Fruit fly (Drosophila melanogaster) ovary, adult (tissue): ENCODE data around the gene Anp.

ENCODE experiments used
- CG17801 ChIP-seq: fragments of 200-800 bp; optimal IDR thresholded peaks from 2 replicates; lab custom pipeline; 2019; ENCODE audit warnings: missing biosample characterization, mild to moderate bottlenecking, missing genetic modification characterization, moderate library complexity; ENCODE audit not compliant: partially characterized antibody

Gene Anp

DNA sequence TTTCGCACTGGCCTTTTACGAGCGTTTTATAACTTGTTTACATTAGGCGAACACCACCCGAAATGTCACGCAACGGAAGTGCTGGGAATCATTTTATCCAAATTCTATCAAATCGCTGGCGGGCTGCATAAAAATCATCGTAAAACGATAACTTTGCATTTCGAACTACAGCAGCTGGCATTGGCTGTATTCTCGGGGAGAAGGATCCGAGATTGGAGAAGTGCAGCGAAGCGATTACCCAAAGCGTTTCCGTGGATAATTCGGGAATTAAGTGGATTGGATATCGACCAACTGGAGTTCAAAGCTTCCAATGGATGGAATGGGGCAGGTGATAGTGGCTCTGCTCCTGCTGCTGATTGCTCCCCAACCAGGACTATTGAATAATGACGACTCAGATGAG is 39.5 kb downstream of the Anp start, which contains the start of gene CG34299:
CG34299 (plus strand) TSS at position 301 of the 400 bp plus-strand sequence.
- no peak for TF ChIP-seq CG17801 (GFP tag; lab: Kevin White, UChicago)

DNA sequence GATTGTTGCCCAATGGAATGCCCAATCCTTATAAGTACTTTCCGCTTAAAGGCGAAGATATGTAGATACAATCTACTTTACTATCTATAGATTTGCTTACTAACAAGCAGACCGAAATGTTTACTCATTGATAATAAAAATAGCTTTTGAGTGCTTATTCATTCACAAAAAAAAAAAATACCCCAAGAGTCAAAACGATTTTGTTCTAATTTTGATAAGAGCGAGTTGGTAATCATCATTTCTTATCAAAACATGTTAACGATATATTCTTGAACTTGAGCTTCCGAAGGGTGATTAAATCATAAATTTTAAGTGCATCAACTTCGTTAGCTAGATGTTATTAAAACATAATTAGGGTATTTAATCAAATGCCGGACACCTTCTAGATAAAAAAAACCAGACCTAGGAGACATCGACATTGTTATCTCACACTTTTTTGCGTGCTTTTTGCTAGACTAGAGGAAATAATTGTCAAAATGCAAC is 40.8 kb downstream of the Anp start, which contains the start of gene CG9682:
CG9682 (plus strand) TSS at position 433 of the 483 bp plus-strand sequence.
- no peak for TF ChIP-seq CG17801 (GFP tag; lab: Kevin White, UChicago)

DNA sequence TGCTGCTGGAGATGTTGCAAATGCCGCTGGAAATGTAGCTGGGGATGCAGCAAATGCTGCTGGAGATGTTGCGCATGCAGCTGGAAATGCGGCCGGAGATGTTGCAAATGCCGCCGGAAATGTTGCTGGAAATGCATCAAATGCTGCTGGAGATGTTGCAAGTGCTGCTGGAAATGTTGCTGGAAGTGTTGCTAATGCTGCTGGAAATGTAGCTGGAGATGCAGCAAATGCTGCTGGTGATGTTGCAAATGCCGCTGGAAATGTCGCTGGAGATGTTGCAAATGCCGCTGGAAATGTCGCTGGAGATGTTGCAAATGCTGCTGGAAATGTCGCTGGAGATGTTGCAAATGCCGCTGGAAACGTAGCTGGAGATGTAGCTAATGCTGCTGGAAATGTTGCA is 42.6 kb downstream of the Anp start:
- TF ChIP-seq CG17801 (GFP tag; lab: Kevin White, UChicago): no peak

DNA sequence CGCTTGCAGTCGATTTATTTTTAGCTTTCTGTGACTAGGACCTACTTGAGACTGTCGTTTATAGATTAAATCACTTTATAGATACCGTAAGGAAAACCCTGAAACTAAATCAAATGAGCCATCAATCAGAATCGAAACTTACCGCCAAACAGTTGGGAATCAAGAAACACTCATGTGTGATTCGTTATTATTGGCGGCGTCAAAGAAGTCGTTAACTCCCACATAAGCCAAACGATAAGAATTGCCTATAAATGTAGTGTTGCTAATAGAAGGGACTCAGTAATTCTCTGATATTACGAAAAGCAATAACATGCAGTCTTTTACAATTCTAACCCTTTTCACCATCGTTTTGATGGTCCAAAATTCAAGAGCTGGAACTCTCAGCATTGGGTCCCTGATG is 43.1 kb downstream of the Anp start, which contains the start of gene CG18404:
CG18404 (plus strand) TSS at position 301 of the 400 bp plus-strand sequence.
- no peak for TF ChIP-seq CG17801 (GFP tag; lab: Kevin White, UChicago)

DNA sequence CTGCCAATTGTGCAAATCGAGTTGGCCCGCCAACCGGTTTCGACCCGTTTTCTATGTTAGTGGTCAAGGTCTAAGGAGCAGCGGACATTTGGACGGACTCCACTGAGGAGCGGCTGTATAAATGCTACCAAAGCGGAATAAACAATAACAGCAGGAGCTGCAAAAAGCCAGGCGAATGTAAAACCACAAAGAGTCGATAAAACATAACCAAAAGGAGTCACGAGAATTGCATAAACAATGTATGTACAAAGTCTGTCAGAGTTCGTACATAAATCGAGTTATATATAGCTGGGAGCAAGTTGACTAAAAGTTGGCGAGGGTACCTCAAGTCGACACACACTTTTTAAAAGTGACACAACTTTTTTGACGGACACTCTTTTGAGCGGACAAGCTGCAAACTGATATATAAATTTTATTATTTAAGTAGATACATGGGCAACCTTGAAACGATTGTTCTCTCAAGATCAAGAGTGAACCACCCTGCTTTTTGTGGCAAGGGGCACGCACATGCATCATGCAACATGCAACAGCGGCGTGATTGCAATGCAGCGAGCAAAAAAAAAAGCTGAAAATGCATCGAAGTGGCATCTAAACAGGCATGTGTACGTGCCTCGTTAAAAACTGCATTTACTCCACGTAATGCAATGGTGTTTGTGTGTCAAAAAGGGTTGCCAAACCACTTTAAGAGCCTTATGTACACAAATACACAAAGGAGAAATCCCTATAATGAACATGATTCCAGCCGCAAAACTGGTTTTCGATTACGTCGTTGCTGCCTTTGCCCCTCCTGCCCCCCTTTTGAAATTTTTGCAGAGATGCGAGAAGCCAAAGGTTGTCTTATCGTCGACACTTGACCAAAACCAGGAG is 45.7 kb downstream of the Anp start:
- TF ChIP-seq CG17801 (GFP tag; lab: Kevin White, UChicago): no peak

DNA sequence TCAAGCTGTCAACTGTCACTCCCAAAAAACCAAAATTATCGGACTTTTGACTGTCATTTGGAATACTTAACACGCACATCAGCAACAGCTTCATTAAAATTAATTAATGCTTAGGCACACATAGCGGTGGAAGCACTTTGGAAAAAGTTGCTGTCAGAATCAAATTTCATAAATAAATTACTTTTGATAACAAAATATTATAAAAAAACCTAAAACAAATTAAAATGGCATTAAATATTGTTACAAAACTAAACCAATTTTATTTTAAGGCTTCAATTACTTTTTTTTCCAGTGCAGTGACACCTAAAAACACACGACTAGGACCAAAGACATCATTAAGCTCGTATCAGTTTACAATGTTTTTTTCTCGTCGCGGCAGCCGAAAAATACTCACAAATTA is 46.5 kb downstream of the Anp start:
- TF ChIP-seq CG17801 (GFP tag; lab: Kevin White, UChicago): no peak

DNA sequence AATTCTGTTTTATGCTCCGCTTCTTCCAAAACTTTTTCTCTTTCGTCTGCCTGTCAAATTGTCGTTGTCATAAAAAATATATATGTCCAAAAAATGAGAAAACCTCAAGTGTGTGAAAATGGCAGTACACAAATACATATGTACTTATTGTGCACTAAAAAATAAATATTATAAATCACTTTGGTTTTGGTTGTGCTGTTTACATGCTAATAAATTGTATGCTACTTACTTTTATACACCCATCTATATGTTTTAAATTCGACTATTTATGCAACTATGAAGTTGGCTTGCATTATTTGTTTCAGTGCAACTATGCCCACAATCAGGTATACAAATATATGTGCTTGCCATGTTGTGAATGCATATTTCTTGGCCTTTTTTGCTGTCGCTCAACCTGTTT is 47.8 kb downstream of the Anp start:
- TF ChIP-seq CG17801 (GFP tag; lab: Kevin White, UChicago): no peak

DNA sequence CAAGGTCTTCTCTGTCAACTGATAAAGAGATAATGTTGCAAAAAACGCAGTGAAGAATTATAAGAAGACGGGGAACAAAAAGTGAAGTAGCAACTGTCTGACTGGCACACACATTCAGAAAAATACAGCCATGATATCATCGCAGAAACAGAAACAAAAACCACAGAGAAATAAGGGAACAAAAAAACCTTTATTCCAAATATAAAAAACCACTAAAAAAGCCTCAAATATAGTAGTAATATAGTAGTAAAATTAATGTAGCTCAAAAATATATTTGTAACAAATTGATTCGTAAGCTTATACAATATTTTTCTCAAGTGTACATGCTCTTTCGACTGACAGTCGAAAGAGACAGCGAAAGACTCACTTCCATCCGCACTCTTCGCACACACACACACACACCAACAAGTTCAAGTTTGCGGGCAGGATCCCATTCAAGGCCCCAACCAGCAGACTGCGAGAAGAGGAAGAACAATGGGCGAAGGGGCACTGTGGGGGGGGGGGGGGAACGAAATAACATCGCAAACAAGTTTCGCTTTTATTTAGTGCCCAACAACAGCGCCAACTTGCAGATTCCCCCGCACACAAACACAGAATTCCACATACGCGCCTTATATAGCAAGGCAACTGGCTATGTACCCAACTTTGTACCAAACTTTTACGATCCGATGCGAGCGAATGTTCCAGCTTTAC is 48.7 kb downstream of the Anp start:
- no peak for TF ChIP-seq CG17801 (GFP tag; lab: Kevin White, UChicago)

DNA sequence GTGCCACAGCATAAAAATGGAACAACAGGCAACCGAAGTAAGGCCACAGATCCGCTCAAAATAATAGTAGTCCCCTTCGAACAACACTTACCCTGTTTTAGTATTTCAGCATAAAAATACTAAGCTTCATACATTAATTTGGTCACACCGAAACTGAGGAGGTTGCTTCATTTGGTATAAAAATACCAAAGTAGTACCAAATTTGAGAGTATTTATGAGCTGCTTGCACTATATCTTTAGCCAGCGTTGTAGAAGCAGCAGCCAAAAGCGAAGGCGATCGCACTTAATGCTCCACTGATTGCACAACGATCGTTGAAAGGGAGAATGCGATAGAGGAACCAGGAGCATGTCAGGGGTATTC is 49.2 kb downstream of the Anp start:
- TF ChIP-seq CG17801 (GFP tag; lab: Kevin White, UChicago): no peak

DNA sequence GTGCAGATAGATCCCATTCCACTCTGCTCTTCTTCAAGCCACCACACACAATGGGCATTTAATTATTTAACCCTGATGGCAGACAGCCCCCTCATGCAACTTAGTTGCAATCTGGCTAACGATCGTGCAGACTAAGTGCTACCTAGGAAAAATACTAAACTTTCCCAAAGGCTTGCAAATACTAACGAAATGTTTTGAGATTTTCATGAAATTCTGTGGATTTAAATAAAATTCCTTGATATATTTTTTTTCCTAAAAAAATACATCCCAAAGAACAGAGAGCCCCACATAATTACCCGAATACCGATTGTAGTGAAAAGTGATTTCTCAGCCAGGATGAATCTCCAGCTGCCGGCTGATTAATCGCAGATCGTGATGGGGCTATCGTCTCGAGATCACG is 49.8 kb downstream of the Anp start:
- TF ChIP-seq CG17801 (GFP tag; lab: Kevin White, UChicago): no peak
